Worm (Caenorhabditis elegans) whole organism, L2 larva: ENCODE measurements around the gene Y60A9.1.

ENCODE experiments used
- fos-1 ChIP-seq: fragments of 150-350 bp; optimal IDR thresholded peaks from 2 replicates; lab custom pipeline; 2014; ENCODE audit warnings: missing biosample characterization, missing genetic modification characterization
- lin-13 ChIP-seq: fragments of 150-350 bp; optimal IDR thresholded peaks from 2 replicates; lab custom pipeline; 2014; ENCODE audit warnings: missing biosample characterization, missing genetic modification reagents, missing genetic modification characterization
- nhr-11 ChIP-seq: fragments of 150-350 bp; optimal IDR thresholded peaks from 2 replicates; lab custom pipeline; 2014; ENCODE audit warnings: missing biosample characterization, missing genetic modification characterization
- nhr-12 ChIP-seq: fragments of 150-350 bp; optimal IDR thresholded peaks from 2 replicates; lab custom pipeline; 2014; ENCODE audit warnings: missing biosample characterization, missing genetic modification characterization
- nhr-237 ChIP-seq: fragments of 150-350 bp; optimal IDR thresholded peaks from 2 replicates; lab custom pipeline; 2014; ENCODE audit warnings: missing biosample characterization, missing genetic modification characterization
- nhr-25 ChIP-seq: fragments of 150-350 bp; sonication (generic microtip); optimal IDR thresholded peaks from 3 replicates; lab custom pipeline; 2014; ENCODE audit warnings: missing biosample characterization, missing genetic modification characterization
- snpc-4 ChIP-seq: fragments of 150-350 bp; optimal IDR thresholded peaks from 2 replicates; lab custom pipeline; 2014; ENCODE audit warnings: missing biosample characterization, missing genetic modification characterization
- unc-39 ChIP-seq: fragments of 150-350 bp; optimal IDR thresholded peaks from 2 replicates; lab custom pipeline; 2014; ENCODE audit warnings: missing biosample characterization, missing genetic modification characterization
- ztf-11 ChIP-seq: sonication (generic microtip); optimal IDR thresholded peaks from 2 replicates; lab custom pipeline; 2017; ENCODE audit warnings: missing biosample characterization, missing genetic modification characterization

DNA sequence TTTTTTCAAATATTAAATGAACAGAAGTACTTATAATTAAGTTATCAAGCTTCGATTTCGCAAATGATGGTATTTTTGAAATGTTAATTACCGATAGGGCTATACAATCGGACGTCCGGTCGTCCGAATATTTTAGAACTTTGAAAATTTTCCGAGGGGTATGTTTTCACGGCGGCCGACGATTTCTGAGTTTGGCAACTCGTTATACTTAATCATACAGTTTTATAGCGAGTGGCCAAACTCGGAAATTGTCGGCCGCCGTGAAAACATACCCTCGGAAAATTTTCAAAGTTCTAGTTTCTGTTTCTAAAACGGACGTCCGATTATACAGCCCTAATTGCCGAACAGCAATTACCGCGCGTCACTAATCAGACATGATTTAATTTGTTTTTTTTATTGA lies 29.0 kb upstream of the Y60A9.1 start:
- TF ChIP-seq lin-13 (GFP tag; lab: Kevin White, UChicago) (no peak), nhr-25 (no peak), nhr-237 (tag; lab: Kevin White, UChicago) (no peak), fos-1 (no peak), nhr-12 (tag; lab: Kevin White, UChicago) (no peak), ztf-11 (tag; lab: Kevin White, UChicago) (no peak), nhr-11 (tag; lab: Kevin White, UChicago) (no peak), snpc-4 (tag; lab: Kevin White, UChicago) (no peak), unc-39 (no peak)
